Fruit fly (Drosophila melanogaster) whole organism, prepupa: ENCODE results near the gene CG11089.

Experiments
- CG11294 ChIP-seq: fragments of 200-800 bp; sonication (Bioruptor generic); IDR thresholded peaks from 2 replicates; pipeline ENCODE4 v1.3.6; 2022; ENCODE audit warnings: missing biosample characterization, missing genetic modification characterization
- CG9139 ChIP-seq: fragments of 200-800 bp; sonication (Bioruptor generic); optimal IDR thresholded peaks from 3 replicates; lab custom pipeline; 2017; ENCODE audit warnings: missing biosample characterization, mild to moderate bottlenecking, missing genetic modification characterization
- Ets21C ChIP-seq: fragments of 200-800 bp; sonication (Bioruptor generic); optimal IDR thresholded peaks from 3 replicates; lab custom pipeline; 2016; ENCODE audit warnings: missing biosample characterization, missing genetic modification characterization
- Hr38 ChIP-seq: sonication (Bioruptor generic); optimal IDR thresholded peaks from 2 replicates; lab custom pipeline; 2016; ENCODE audit warnings: missing biosample characterization, missing genetic modification characterization
- Hr39 ChIP-seq: fragments of 200-800 bp; sonication (Bioruptor generic); optimal IDR thresholded peaks from 2 replicates; lab custom pipeline; 2016; ENCODE audit warnings: missing biosample characterization, missing genetic modification characterization
- Lpt ChIP-seq: fragments of 200-800 bp; sonication (Bioruptor generic); optimal IDR thresholded peaks from 3 replicates; lab custom pipeline; 2016; ENCODE audit warnings: missing biosample characterization, missing genetic modification characterization
- Smox ChIP-seq: fragments of 200-800 bp; sonication (Bioruptor generic); optimal IDR thresholded peaks from 3 replicates; lab custom pipeline; 2016; ENCODE audit warnings: missing biosample characterization, missing genetic modification characterization
- Sox15 ChIP-seq: fragments of 200-800 bp; sonication (Bioruptor generic); optimal IDR thresholded peaks from 3 replicates; lab custom pipeline; 2016; ENCODE audit warnings: missing biosample characterization, missing genetic modification characterization
- acj6 ChIP-seq: fragments of 200-800 bp; sonication (Bioruptor generic); optimal IDR thresholded peaks from 3 replicates; lab custom pipeline; 2016; ENCODE audit warnings: missing biosample characterization, missing genetic modification characterization
- cyc ChIP-seq: fragments of 200-800 bp; sonication (Bioruptor generic); optimal IDR thresholded peaks from 3 replicates; lab custom pipeline; 2016; ENCODE audit warnings: missing biosample characterization, missing genetic modification characterization
- pdm3 ChIP-seq: fragments of 200-800 bp; sonication (Bioruptor generic); optimal IDR thresholded peaks from 3 replicates; lab custom pipeline; 2016; ENCODE audit warnings: missing biosample characterization, missing genetic modification characterization
- spab ChIP-seq: fragments of 200-800 bp; sonication (Bioruptor generic); optimal IDR thresholded peaks from 2 replicates; lab custom pipeline; 2017; ENCODE audit warnings: missing biosample characterization, mild to moderate bottlenecking, missing genetic modification characterization, missing genetic modification reagents
- ss ChIP-seq, 2 experiments: fragments of 200-800 bp; sonication (Bioruptor generic); optimal IDR thresholded peaks; 2 replicates in 1 of 2; 3 replicates in 1 of 2; lab custom pipeline; 2017 to 2018; ENCODE audit warnings: mild to moderate bottlenecking in 2 of 2, missing biosample characterization in 2 of 2, missing genetic modification characterization in 2 of 2, moderate library complexity in 1 of 2
- svp ChIP-seq: fragments of 200-800 bp; sonication (Bioruptor generic); peaks from one replicate; lab custom pipeline; 2016; ENCODE audit warnings: missing biosample characterization, missing genetic modification characterization

DNA sequence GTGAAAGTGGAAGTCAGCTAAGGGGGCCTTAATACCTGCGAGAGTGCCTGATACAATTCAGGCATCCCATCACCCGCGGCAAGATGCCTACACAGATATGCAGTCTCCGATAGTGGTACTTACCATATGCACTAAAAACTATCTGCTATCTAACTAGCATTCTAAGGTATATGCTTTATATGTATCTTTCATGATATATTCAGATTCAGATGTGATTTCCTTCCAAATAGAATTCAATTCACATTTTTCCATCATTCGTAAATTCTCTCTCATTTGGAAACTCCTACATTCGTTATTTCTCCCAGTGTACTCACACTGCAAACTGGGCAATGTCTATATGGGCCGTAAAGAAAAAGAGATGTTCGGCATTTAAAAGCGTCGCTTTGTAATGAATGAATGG, 9.6 kb downstream of the CG11089 start:
- TF ChIP-seq CG11294 (GFP tag; lab: Robert Waterston, UW) = no peak
- peak; percentile 53 for TF ChIP-seq pdm3 (GFP tag; lab: Kevin White, UChicago)
- no peak for TF ChIP-seq spab (GFP tag; lab: Kevin White, UChicago)
- TF ChIP-seq Hr39 (GFP tag; lab: Kevin White, UChicago) = no peak
- TF ChIP-seq ss (GFP tag; optimal IDR thresholded peaks at IDR 0.05; lab: Kevin White, UChicago) = no peak
- peak; percentile 20 for TF ChIP-seq svp
- TF ChIP-seq Smox (GFP tag; lab: Kevin White, UChicago) = no peak
- no peak for TF ChIP-seq Ets21C
- no peak for TF ChIP-seq CG9139 (GFP tag; lab: Kevin White, UChicago)
- TF ChIP-seq acj6 (GFP tag; lab: Kevin White, UChicago) = no peak
- TF ChIP-seq cyc = no peak
- peak; percentile 17 for TF ChIP-seq Sox15 (GFP tag; lab: Kevin White, UChicago)
- no peak for TF ChIP-seq Hr38 (GFP tag; lab: Kevin White, UChicago)
- peak; percentile 33 for TF ChIP-seq Lpt (GFP tag; lab: Kevin White, UChicago)
